Fruit fly (Drosophila melanogaster) whole organism, embryonic: Measurements from ENCODE around the gene ea.
A peak's percentile ranks its signal among the peaks of the same experiment; 100 is the strongest.

Experiments used
- Blimp-1 ChIP-seq: fragments of 200-800 bp; sonication (Bioruptor generic); optimal IDR thresholded peaks from 3 replicates; lab custom pipeline; 2018; ENCODE audit warnings: missing biosample characterization, missing genetic modification characterization, mild to moderate bottlenecking, moderate library complexity, missing genetic modification reagents
- CG10431 ChIP-seq: fragments of 200-800 bp; sonication (Bioruptor generic); optimal IDR thresholded peaks from 3 replicates; lab custom pipeline; 2018; ENCODE audit warnings: missing biosample characterization, mild to moderate bottlenecking, missing genetic modification characterization
- CG10543 ChIP-seq: fragments of 200-800 bp; sonication (Bioruptor generic); optimal IDR thresholded peaks from 3 replicates; lab custom pipeline; 2017; ENCODE audit warnings: missing biosample characterization, mild to moderate bottlenecking, missing genetic modification characterization, moderate library complexity
- CG1529 ChIP-seq: fragments of 200-800 bp; sonication (Bioruptor generic); optimal IDR thresholded peaks from 3 replicates; lab custom pipeline; 2018; ENCODE audit warnings: missing biosample characterization, missing genetic modification characterization
- CG17829 ChIP-seq: fragments of 200-800 bp; optimal IDR thresholded peaks from 2 replicates; lab custom pipeline; 2019; ENCODE audit warnings: missing biosample characterization, mild to moderate bottlenecking, missing genetic modification characterization, moderate library complexity
- CG18599 ChIP-seq: fragments of 200-800 bp; sonication (Bioruptor generic); optimal IDR thresholded peaks from 3 replicates; lab custom pipeline; 2017; ENCODE audit warnings: missing biosample characterization, missing genetic modification characterization, mild to moderate bottlenecking, moderate library complexity, missing genetic modification reagents
- CG31224 ChIP-seq: fragments of 200-800 bp; sonication (Bioruptor generic); IDR thresholded peaks from 2 replicates; pipeline ENCODE4 v1.3.6; 2022; ENCODE audit warnings: missing biosample characterization, missing genetic modification characterization
- CG3163 ChIP-seq: fragments of 200-800 bp; sonication (Bioruptor generic); optimal IDR thresholded peaks from 3 replicates; lab custom pipeline; 2016; ENCODE audit warnings: missing biosample characterization, missing genetic modification characterization
- CG32532 ChIP-seq: fragments of 200-800 bp; sonication (Bioruptor generic); IDR thresholded peaks from 2 replicates; pipeline ENCODE4 v1.3.6; 2022; ENCODE audit warnings: missing biosample characterization, missing genetic modification characterization
- CG32772 ChIP-seq: fragments of 200-800 bp; sonication (Bioruptor generic); IDR thresholded peaks from 2 replicates; pipeline ENCODE4 v1.3.6; 2022; ENCODE audit warnings: missing biosample characterization, missing genetic modification characterization
- CG34422 ChIP-seq: fragments of 200-800 bp; sonication (Bioruptor generic); IDR thresholded peaks from 3 replicates; pipeline ENCODE4 v1.3.6; 2022; ENCODE audit warnings: missing biosample characterization, missing genetic modification characterization
- CG42726 ChIP-seq: fragments of 200-800 bp; sonication (Bioruptor generic); IDR thresholded peaks from 2 replicates; pipeline ENCODE4 v1.3.6; 2022; ENCODE audit warnings: missing biosample characterization, missing genetic modification characterization; ENCODE audit not compliant: partially characterized antibody
- CG4328 ChIP-seq: fragments of 200-800 bp; sonication (Bioruptor generic); optimal IDR thresholded peaks from 3 replicates; lab custom pipeline; 2017; ENCODE audit warnings: missing biosample characterization, missing genetic modification reagents, missing genetic modification characterization
- CG4360 ChIP-seq: fragments of 200-800 bp; sonication (Bioruptor generic); IDR thresholded peaks from 2 replicates; pipeline ENCODE4 v1.3.6; 2022; ENCODE audit warnings: missing biosample characterization, missing genetic modification characterization
- CG4617 ChIP-seq: fragments of 200-800 bp; sonication (Bioruptor generic); optimal IDR thresholded peaks from 3 replicates; lab custom pipeline; 2016; ENCODE audit warnings: missing biosample characterization, missing genetic modification characterization, borderline replicate concordance
- CG5180 ChIP-seq: fragments of 200-800 bp; sonication (Bioruptor generic); optimal IDR thresholded peaks from 3 replicates; lab custom pipeline; 2017; ENCODE audit warnings: missing biosample characterization, missing genetic modification characterization, mild to moderate bottlenecking, moderate library complexity, missing genetic modification reagents
- CG6813 ChIP-seq: fragments of 200-800 bp; sonication (Bioruptor generic); optimal IDR thresholded peaks from 2 replicates; lab custom pipeline; 2017; ENCODE audit warnings: missing biosample characterization, missing genetic modification characterization, mild to moderate bottlenecking, moderate library complexity, missing genetic modification reagents
- CG8359 ChIP-seq: fragments of 200-800 bp; sonication (Bioruptor generic); optimal IDR thresholded peaks from 2 replicates; lab custom pipeline; 2017; ENCODE audit warnings: missing biosample characterization, mild to moderate bottlenecking, missing genetic modification characterization, borderline replicate concordance
- Camta ChIP-seq: fragments of 200-800 bp; sonication (Bioruptor generic); optimal IDR thresholded peaks from 2 replicates; lab custom pipeline; 2016; ENCODE audit warnings: missing biosample characterization, missing genetic modification characterization
- Dek ChIP-seq: fragments of 200-800 bp; sonication (Bioruptor generic); optimal IDR thresholded peaks from 3 replicates; lab custom pipeline; 2019; ENCODE audit warnings: missing biosample characterization, mild to moderate bottlenecking, missing genetic modification characterization, moderate library complexity
- Drgx ChIP-seq: fragments of 200-800 bp; sonication (Bioruptor generic); IDR thresholded peaks from 2 replicates; pipeline ENCODE4 v1.3.6; 2022; ENCODE audit warnings: missing biosample characterization, missing genetic modification characterization
- Fer1 ChIP-seq: fragments of 200-800 bp; sonication (Bioruptor generic); optimal IDR thresholded peaks from 2 replicates; lab custom pipeline; 2017; ENCODE audit warnings: missing biosample characterization, mild to moderate bottlenecking, missing genetic modification characterization
- Gsc ChIP-seq: fragments of 200-800 bp; sonication (Bioruptor generic); IDR thresholded peaks from 2 replicates; pipeline ENCODE4 v1.3.6; 2022; ENCODE audit warnings: missing biosample characterization, missing genetic modification characterization
- HLH3B ChIP-seq: fragments of 200-800 bp; sonication (Bioruptor generic); IDR thresholded peaks from 2 replicates; pipeline ENCODE4 v1.3.6; 2022; ENCODE audit warnings: missing biosample characterization, missing genetic modification characterization
- HLH4C ChIP-seq: fragments of 200-800 bp; sonication (Bioruptor generic); IDR thresholded peaks from 3 replicates; pipeline ENCODE4 v1.3.6; 2022; ENCODE audit warnings: missing biosample characterization, missing genetic modification characterization; ENCODE audit not compliant: partially characterized antibody
- MBD-R2 ChIP-seq: fragments of 200-800 bp; sonication (Bioruptor generic); IDR thresholded peaks from 2 replicates; pipeline ENCODE4 v1.3.6; 2022; ENCODE audit warnings: missing biosample characterization, missing genetic modification characterization
- Med ChIP-seq: fragments of 200-800 bp; sonication (Bioruptor generic); peaks from one replicate; lab custom pipeline; 2016; ENCODE audit warnings: missing biosample characterization, missing genetic modification characterization, mild to moderate bottlenecking, inconsistent platforms, moderate library complexity
- Nf-YA ChIP-seq: fragments of 200-800 bp; sonication (Bioruptor generic); IDR thresholded peaks from 2 replicates; pipeline ENCODE4 v1.3.6; 2022; ENCODE audit warnings: missing biosample characterization, missing genetic modification characterization
- Pdp1 ChIP-seq, 2 experiments: fragments of 200-800 bp; sonication (Bioruptor generic); optimal IDR thresholded peaks; 3 replicates each; lab custom pipeline; 2016; ENCODE audit warnings: missing biosample characterization in 2 of 2, missing genetic modification characterization in 2 of 2, mild to moderate bottlenecking in 1 of 2, moderate library complexity in 1 of 2
- ato ChIP-seq: fragments of 200-800 bp; sonication (Bioruptor generic); IDR thresholded peaks from 2 replicates; pipeline ENCODE4 v1.3.6; 2022; ENCODE audit warnings: missing biosample characterization, missing genetic modification characterization; ENCODE audit not compliant: partially characterized antibody
- br ChIP-seq: fragments of >200 bp; optimal IDR thresholded peaks from 2 replicates; lab custom pipeline; 2017
- ci ChIP-seq: fragments of 200-800 bp; sonication (Bioruptor generic); IDR thresholded peaks from 3 replicates; pipeline ENCODE4 v1.3.6; 2022; ENCODE audit warnings: missing biosample characterization, missing genetic modification characterization
- crol ChIP-seq: fragments of 200-800 bp; sonication (Bioruptor generic); IDR thresholded peaks from 2 replicates; pipeline ENCODE4 v1.3.6; 2022; ENCODE audit warnings: missing biosample characterization, missing genetic modification characterization
- esg ChIP-seq: fragments of 200-800 bp; sonication (Bioruptor generic); conservative IDR thresholded peaks from 2 replicates; pipeline ENCODE4 v1.3.6; 2022; ENCODE audit warnings: missing biosample characterization, missing genetic modification characterization
- gsb ChIP-seq: fragments of 200-800 bp; sonication (Bioruptor generic); IDR thresholded peaks from 2 replicates; pipeline ENCODE4 v1.3.6; 2022; ENCODE audit warnings: missing biosample characterization, missing genetic modification characterization
- h ChIP-seq: fragments of >200 bp; optimal IDR thresholded peaks from 2 replicates; lab custom pipeline; 2017
- hkb ChIP-seq, 2 experiments: fragments of 200-800 bp in 1 of 2; fragments of >200 bp in 1 of 2; sonication (Bioruptor generic) in 1 of 2; IDR thresholded peaks in 1 of 2; optimal IDR thresholded peaks in 1 of 2; 2 replicates each; pipeline versions ENCODE4 v1.3.6 to Lab custom; 2017 to 2022; ENCODE audit warnings: missing biosample characterization in 1 of 2, missing genetic modification characterization in 1 of 2
- lov ChIP-seq, 2 experiments: fragments of 200-800 bp in 1 of 2; fragments of >200 bp in 1 of 2; sonication (Bioruptor generic) in 1 of 2; IDR thresholded peaks in 1 of 2; optimal IDR thresholded peaks in 1 of 2; 2 replicates in 1 of 2; 3 replicates in 1 of 2; pipeline versions ENCODE4 v1.3.6 to Lab custom; 2017 to 2022; ENCODE audit warnings: missing biosample characterization in 1 of 2, missing genetic modification characterization in 1 of 2
- pb ChIP-seq: fragments of 200-800 bp; sonication (Bioruptor generic); optimal IDR thresholded peaks from 3 replicates; lab custom pipeline; 2016; ENCODE audit warnings: missing biosample characterization, missing genetic modification characterization
- pfk ChIP-seq: fragments of 200-800 bp; sonication (Bioruptor generic); optimal IDR thresholded peaks from 2 replicates; lab custom pipeline; 2018; ENCODE audit warnings: missing biosample characterization, mild to moderate bottlenecking, missing genetic modification characterization, moderate library complexity
- run ChIP-seq: fragments of 200-800 bp; sonication (Bioruptor generic); optimal IDR thresholded peaks from 3 replicates; lab custom pipeline; 2018; ENCODE audit warnings: missing biosample characterization, mild to moderate bottlenecking, missing genetic modification characterization
- sc ChIP-seq, 3 experiments: fragments of >200 bp in 2 of 3; fragments of 200-800 bp in 1 of 3; sonication (Bioruptor generic) in 1 of 3; optimal IDR thresholded peaks; 2 replicates in 2 of 3; 3 replicates in 1 of 3; lab custom pipeline; 2017; ENCODE audit warnings: mild to moderate bottlenecking in 1 of 3, missing biosample characterization in 1 of 3, missing genetic modification characterization in 1 of 3, missing genetic modification reagents in 1 of 3
- sim ChIP-seq: fragments of 200-800 bp; sonication (Bioruptor generic); IDR thresholded peaks from 2 replicates; pipeline ENCODE4 v1.3.6; 2022; ENCODE audit warnings: missing biosample characterization, missing genetic modification characterization
- sima ChIP-seq: fragments of 200-800 bp; sonication (Bioruptor generic); optimal IDR thresholded peaks from 2 replicates; lab custom pipeline; 2016; ENCODE audit warnings: missing biosample characterization, missing genetic modification characterization
- stc ChIP-seq: fragments of 200-800 bp; sonication (Bioruptor generic); IDR thresholded peaks from 2 replicates; pipeline ENCODE4 v1.3.6; 2022; ENCODE audit warnings: missing biosample characterization, missing genetic modification characterization
- ttk ChIP-seq: fragments of 200-800 bp; sonication (Bioruptor generic); IDR thresholded peaks from 2 replicates; pipeline ENCODE4 v2.1.2; 2022; ENCODE audit warnings: missing biosample characterization, missing genetic modification characterization
- vvl ChIP-seq: fragments of 200-800 bp; sonication (Bioruptor generic); IDR thresholded peaks from 2 replicates; pipeline ENCODE4 v1.3.6; 2022; ENCODE audit warnings: missing biosample characterization, missing genetic modification characterization
- zen2 ChIP-seq: fragments of 200-800 bp; sonication (Bioruptor generic); IDR thresholded peaks from 3 replicates; pipeline ENCODE4 v1.3.6; 2022; ENCODE audit warnings: missing biosample characterization, missing genetic modification characterization; ENCODE audit not compliant: partially characterized antibody

Gene ea

dm6 chr3R:15316326-15316725 lies 12.2 kb upstream of the ea start, which contains the start of gene CG14866:
Gene CG14866, plus strand, starts transcription at chr3R:15316471.
- no peak for TF ChIP-seq h (lab: Kevin White, UChicago)
- 0 out of 2 replicates have a peak, but pooled peaks have one; percentile 6 for TF ChIP-seq stc (GFP tag; lab: Robert Waterston, UW)
- no peak for TF ChIP-seq CG10431 (GFP tag; lab: Kevin White, UChicago)
- TF ChIP-seq CG31224 (GFP tag; lab: Robert Waterston, UW): no peak
- TF ChIP-seq CG3163: no peak
- no peak for TF ChIP-seq sima (GFP tag; lab: Kevin White, UChicago)
- 0 out of 3 replicates have a peak, but pooled peaks have one; percentile 29 for TF ChIP-seq HLH4C (GFP tag; lab: Robert Waterston, UW)
- no peak for TF ChIP-seq ttk (GFP tag; lab: Robert Waterston, UW)
- TF ChIP-seq CG34422 (GFP tag; lab: Robert Waterston, UW): peak; percentile 29; the same call in 1 of the 3 replicates
- TF ChIP-seq CG4328 (GFP tag; lab: Kevin White, UChicago): no peak
- TF ChIP-seq Fer1 (GFP tag; lab: Kevin White, UChicago): no peak
- no peak for TF ChIP-seq sc (optimal IDR thresholded peaks at IDR 0.05; lab: Kevin White, UChicago)
- TF ChIP-seq sc (GFP tag; optimal IDR thresholded peaks at IDR 0.05; lab: Kevin White, UChicago): no peak
- no peak for TF ChIP-seq run
- TF ChIP-seq ci: 0 out of 3 replicates have a peak, but pooled peaks have one; percentile 15
- TF ChIP-seq pfk: no peak
- TF ChIP-seq vvl (GFP tag; lab: Robert Waterston, UW): 0 out of 2 replicates have a peak, but pooled peaks have one; percentile 13
- peak; percentile 8; the same call in 1 of the 2 replicates for TF ChIP-seq HLH3B (GFP tag; lab: Robert Waterston, UW)
- no peak for TF ChIP-seq zen2 (GFP tag; lab: Robert Waterston, UW)
- TF ChIP-seq Med (GFP tag; lab: Kevin White, UChicago): no peak
- TF ChIP-seq Pdp1 (GFP tag; optimal IDR thresholded peaks at IDR 0.05; lab: Kevin White, UChicago): peak in 1 of 2 experiments; percentile 15
- no peak for TF ChIP-seq esg (GFP tag; lab: Robert Waterston, UW)
- TF ChIP-seq Blimp-1 (GFP tag; lab: Kevin White, UChicago): peak; percentile 85
- 0 out of 2 replicates have a peak, but pooled peaks have one; percentile 12 for TF ChIP-seq CG32532
- no peak for TF ChIP-seq br
- TF ChIP-seq Drgx (GFP tag; lab: Robert Waterston, UW): 0 out of 2 replicates have a peak, but pooled peaks have one; percentile 2
- no peak for TF ChIP-seq CG42726 (GFP tag; lab: Robert Waterston, UW)
- peak; percentile 41; the same call in 1 of the 2 replicates for TF ChIP-seq crol (GFP tag; lab: Robert Waterston, UW)
- TF ChIP-seq CG10543 (GFP tag; lab: Kevin White, UChicago): peak; percentile 14
- TF ChIP-seq CG4360 (GFP tag; lab: Robert Waterston, UW): 0 out of 2 replicates have a peak, but pooled peaks have one; percentile 25
- TF ChIP-seq CG17829: no peak
- TF ChIP-seq ato (GFP tag; lab: Robert Waterston, UW): no peak
- 0 out of 2 replicates have a peak, but pooled peaks have one; percentile 7 for TF ChIP-seq Nf-YA (GFP tag; lab: Robert Waterston, UW)
- peak; percentile 95 for TF ChIP-seq CG8359
- TF ChIP-seq MBD-R2 (GFP tag; lab: Robert Waterston, UW): peak; percentile 12; the same call in 1 of the 2 replicates
- TF ChIP-seq CG6813 (GFP tag; lab: Kevin White, UChicago): no peak
- TF ChIP-seq hkb (optimal IDR thresholded peaks at IDR 0.05; lab: Kevin White, UChicago): no peak
- TF ChIP-seq hkb (GFP tag; IDR thresholded peaks at IDR 0.05; lab: Robert Waterston, UW): no peak
- TF ChIP-seq, all 482 proteins: peak for 16

dm6 chr3R:15319912-15320746 lies 8.4 kb upstream of the ea start, which contains the start of the genes CG6276 and CG44040:
Gene CG6276, minus strand, starts transcription at chr3R:15320069.
Gene CG44040, plus strand, starts transcription at chr3R:15320378.
- TF ChIP-seq sim (GFP tag; lab: Robert Waterston, UW) (no peak), CG1529 (GFP tag; lab: Kevin White, UChicago) (no peak), lov (optimal IDR thresholded peaks at IDR 0.05; lab: Kevin White, UChicago) (no peak), lov (GFP tag; IDR thresholded peaks at IDR 0.05; lab: Robert Waterston, UW) (no peak), pb (GFP tag; lab: Kevin White, UChicago) (no peak), Gsc (GFP tag; lab: Robert Waterston, UW) (no peak), CG18599 (peak; percentile 75), CG5180 (GFP tag; lab: Kevin White, UChicago) (no peak), gsb (GFP tag; lab: Robert Waterston, UW) (no peak), CG4617 (GFP tag; lab: Kevin White, UChicago) (peak; percentile 24), Dek (tag; lab: Kevin White, UChicago) (peak; percentile 35), Camta (GFP tag; lab: Kevin White, UChicago) (peak; percentile 50), CG32772 (GFP tag; lab: Robert Waterston, UW) (peak; percentile 24; the same call in 1 of the 2 replicates)
